Fruit fly (Drosophila melanogaster): Measurements from ENCODE around the gene CG6051.

DNA sequence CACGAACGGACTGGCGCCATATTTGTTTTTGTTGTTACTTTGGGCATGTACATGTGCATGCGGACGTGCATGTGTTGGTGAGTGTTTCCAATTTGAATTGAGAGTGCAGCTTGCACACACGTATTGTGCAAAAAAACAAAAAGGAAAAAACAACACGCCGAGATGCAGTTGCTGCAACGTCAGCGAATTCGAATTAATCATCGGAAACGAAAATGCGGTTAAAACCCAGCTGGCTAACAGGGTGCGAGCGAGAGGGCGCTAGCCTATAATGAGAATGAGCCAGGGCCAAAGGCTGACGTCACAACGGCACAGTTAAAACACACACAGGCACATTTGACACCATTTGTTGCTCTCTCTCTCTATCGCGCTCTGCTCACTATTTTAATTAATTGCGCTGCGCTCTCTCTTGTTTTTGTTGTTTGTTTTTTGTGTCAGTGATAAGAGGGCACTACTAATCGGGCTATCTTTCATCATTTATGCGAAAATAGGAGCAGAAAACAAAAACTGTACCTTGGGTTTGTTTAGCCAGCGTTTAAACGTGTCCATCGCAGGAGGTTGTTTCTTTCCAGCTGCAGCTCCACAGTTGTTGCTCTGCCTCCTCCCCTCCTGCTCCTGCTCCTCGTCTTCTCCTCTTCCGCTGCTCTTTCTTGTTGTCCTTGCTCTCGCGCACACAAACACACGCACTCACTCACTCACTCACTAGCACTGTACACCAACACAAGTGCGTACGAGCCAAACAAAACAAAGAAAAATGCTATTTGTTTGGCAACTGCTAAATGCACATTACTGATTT is 789 bp downstream of the CG6051 start:
- TF ChIP-seq tai (GFP tag; optimal IDR thresholded peaks at IDR 0.05) (no peak), Hr78 (GFP tag; optimal IDR thresholded peaks at IDR 0.05) (no peak), Myc (optimal IDR thresholded peaks at IDR 0.05) (no peak)

Data from whole organism, wandering third instar larva.